Worm (Caenorhabditis elegans) whole organism, L1 larva: ENCODE results near the gene aqp-2.

ENCODE experiments used
- C04F5.9 ChIP-seq: sonication (generic microtip); optimal IDR thresholded peaks from 2 replicates; lab custom pipeline; 2016; ENCODE audit warnings: missing genetic modification characterization, missing compliant biosample characterization
- F16B12.6 ChIP-seq: fragments of 150-350 bp; optimal IDR thresholded peaks from 2 replicates; lab custom pipeline; 2014; ENCODE audit warnings: missing biosample characterization, missing genetic modification characterization
- alr-1 ChIP-seq: fragments of 200-800 bp; sonication (Bioruptor generic); optimal IDR thresholded peaks from 2 replicates; lab custom pipeline; 2018; ENCODE audit warnings: borderline replicate concordance, mild to moderate bottlenecking, missing genetic modification characterization, missing compliant biosample characterization
- aly-2 ChIP-seq: fragments of 150-350 bp; optimal IDR thresholded peaks from 2 replicates; lab custom pipeline; 2014; ENCODE audit warnings: missing biosample characterization, missing genetic modification characterization
- ceh-63 ChIP-seq: fragments of 200-800 bp; sonication (Bioruptor generic); optimal IDR thresholded peaks from 2 replicates; lab custom pipeline; 2018; ENCODE audit warnings: mild to moderate bottlenecking, missing genetic modification characterization, missing compliant biosample characterization
- ceh-82 ChIP-seq, 3 experiments: fragments of 150-350 bp in 1 of 3; sonication (generic microtip) in 2 of 3; optimal IDR thresholded peaks; 2 replicates each; lab custom pipeline; 2014 to 2017; ENCODE audit warnings: missing biosample characterization in 3 of 3, missing genetic modification characterization in 3 of 3
- ceh-88 ChIP-seq: fragments of 200-800 bp; sonication (Bioruptor generic); IDR thresholded peaks from 2 replicates; pipeline ENCODE4 v1.3.6; 2022; ENCODE audit warnings: missing genetic modification characterization, missing compliant biosample characterization
- ceh-90 ChIP-seq: sonication (generic microtip); optimal IDR thresholded peaks from 2 replicates; lab custom pipeline; 2016; ENCODE audit warnings: missing genetic modification characterization, missing compliant biosample characterization
- dpl-1 ChIP-seq, 3 experiments: fragments of 150-350 bp in 2 of 3; sonication (generic microtip) in 1 of 3; optimal IDR thresholded peaks; 2 replicates each; lab custom pipeline; 2014 to 2017; ENCODE audit warnings: missing biosample characterization in 3 of 3, missing genetic modification characterization in 3 of 3, missing genetic modification reagents in 3 of 3
- dsc-1 ChIP-seq: sonication (generic microtip); optimal IDR thresholded peaks from 2 replicates; lab custom pipeline; 2016; ENCODE audit warnings: mild to moderate bottlenecking, missing genetic modification characterization, missing compliant biosample characterization
- efl-1 ChIP-seq, 4 experiments: fragments of 150-350 bp; optimal IDR thresholded peaks in 3 of 4; peaks in 1 of 4; 1 replicate in 1 of 4; 2 replicates in 3 of 4; lab custom pipeline; 2014; ENCODE audit warnings: missing biosample characterization in 2 of 4, missing genetic modification characterization in 2 of 4, missing genetic modification reagents in 2 of 4
- efl-3 ChIP-seq: fragments of 200-800 bp; sonication (Bioruptor generic); optimal IDR thresholded peaks from 2 replicates; lab custom pipeline; 2018; ENCODE audit warnings: mild to moderate bottlenecking, missing genetic modification characterization, missing compliant biosample characterization
- egl-13 ChIP-seq: sonication (generic microtip); optimal IDR thresholded peaks from 2 replicates; lab custom pipeline; 2016; ENCODE audit warnings: missing genotype, missing genetic modification reagents, missing genetic modification characterization, missing compliant biosample characterization
- egl-27 ChIP-seq, 2 experiments: fragments of 150-350 bp in 1 of 2; sonication (generic microtip); optimal IDR thresholded peaks; 3 replicates each; lab custom pipeline; 2017 to 2018; ENCODE audit warnings: missing biosample characterization in 2 of 2, missing genetic modification characterization in 2 of 2, missing genetic modification reagents in 2 of 2
- fos-1 ChIP-seq: fragments of 150-350 bp; optimal IDR thresholded peaks from 2 replicates; lab custom pipeline; 2014; ENCODE audit warnings: missing biosample characterization, missing genetic modification characterization
- grh-1 ChIP-seq: fragments of 200-800 bp; sonication (Bioruptor generic); IDR thresholded peaks from 2 replicates; pipeline ENCODE4 v1.3.6; 2022; ENCODE audit warnings: missing genetic modification reagents, missing genetic modification characterization, missing compliant biosample characterization
- hpl-2 ChIP-seq: fragments of 150-350 bp; optimal IDR thresholded peaks from 2 replicates; lab custom pipeline; 2014; ENCODE audit warnings: missing biosample characterization, missing genetic modification reagents, missing genetic modification characterization
- irx-1 ChIP-seq: sonication (generic microtip); optimal IDR thresholded peaks from 2 replicates; lab custom pipeline; 2016; ENCODE audit warnings: missing genetic modification characterization, missing compliant biosample characterization
- isw-1 ChIP-seq: fragments of 200-800 bp; sonication (Bioruptor generic); IDR thresholded peaks from 2 replicates; pipeline ENCODE4 v1.3.6; 2022; ENCODE audit warnings: missing genetic modification characterization, missing compliant biosample characterization
- jun-1 ChIP-seq: fragments of 150-350 bp; optimal IDR thresholded peaks from 2 replicates; lab custom pipeline; 2014; ENCODE audit warnings: missing biosample characterization, missing genetic modification reagents, missing genetic modification characterization
- lin-14 ChIP-seq: fragments of 200-800 bp; sonication (Bioruptor generic); optimal IDR thresholded peaks from 2 replicates; lab custom pipeline; 2018; ENCODE audit warnings: mild to moderate bottlenecking, missing genetic modification characterization, moderate library complexity, missing compliant biosample characterization
- lin-15B ChIP-seq: fragments of 150-350 bp; sonication (generic microtip); optimal IDR thresholded peaks from 3 replicates; lab custom pipeline; 2014; ENCODE audit warnings: missing biosample characterization, missing genetic modification characterization
- lin-39 ChIP-seq: fragments of 150-350 bp; optimal IDR thresholded peaks from 2 replicates; lab custom pipeline; 2014; ENCODE audit warnings: missing biosample characterization, missing genetic modification reagents, missing genetic modification characterization
- lir-3 ChIP-seq: sonication (generic microtip); optimal IDR thresholded peaks from 2 replicates; lab custom pipeline; 2016; ENCODE audit warnings: mild to moderate bottlenecking, missing genetic modification characterization, moderate library complexity, missing compliant biosample characterization; ENCODE audit not compliant: poor library complexity
- lsy-2 ChIP-seq, 2 experiments: fragments of 150-350 bp; optimal IDR thresholded peaks; 2 replicates each; lab custom pipeline; 2014; ENCODE audit warnings: missing biosample characterization in 2 of 2, missing genetic modification characterization in 2 of 2
- mdl-1 ChIP-seq, 2 experiments: fragments of 150-350 bp; optimal IDR thresholded peaks; 2 replicates each; lab custom pipeline; 2014 to 2017; ENCODE audit warnings: missing biosample characterization in 2 of 2, missing genetic modification characterization in 2 of 2, inconsistent platforms in 1 of 2
- mef-2 ChIP-seq: fragments of 150-350 bp; optimal IDR thresholded peaks from 2 replicates; lab custom pipeline; 2014; ENCODE audit warnings: missing biosample characterization, missing genetic modification characterization
- mep-1 ChIP-seq: fragments of 150-350 bp; optimal IDR thresholded peaks from 2 replicates; lab custom pipeline; 2014; ENCODE audit warnings: missing biosample characterization, missing genetic modification characterization
- nhr-11 ChIP-seq: fragments of 150-350 bp; optimal IDR thresholded peaks from 2 replicates; lab custom pipeline; 2014; ENCODE audit warnings: missing biosample characterization, missing genetic modification characterization
- nhr-12 ChIP-seq: sonication (generic microtip); optimal IDR thresholded peaks from 2 replicates; lab custom pipeline; 2017; ENCODE audit warnings: missing biosample characterization, missing genetic modification characterization
- nhr-237 ChIP-seq: fragments of 150-350 bp; optimal IDR thresholded peaks from 2 replicates; lab custom pipeline; 2014; ENCODE audit warnings: missing biosample characterization, missing genetic modification characterization
- nhr-28 ChIP-seq: fragments of 150-350 bp; optimal IDR thresholded peaks from 2 replicates; lab custom pipeline; 2014; ENCODE audit warnings: missing biosample characterization, missing genetic modification characterization
- nhr-47 ChIP-seq: sonication (generic microtip); optimal IDR thresholded peaks from 2 replicates; lab custom pipeline; 2016; ENCODE audit warnings: mild to moderate bottlenecking, missing genetic modification characterization, moderate library complexity, missing compliant biosample characterization
- nhr-76 ChIP-seq: sonication (generic microtip); optimal IDR thresholded peaks from 2 replicates; lab custom pipeline; 2017; ENCODE audit warnings: missing biosample characterization, missing genetic modification characterization
- nhr-77 ChIP-seq: fragments of 150-350 bp; optimal IDR thresholded peaks from 2 replicates; lab custom pipeline; 2014; ENCODE audit warnings: missing biosample characterization, missing genetic modification characterization
- nhr-85 ChIP-seq: sonication (generic microtip); peaks from one replicate; lab custom pipeline; 2016; ENCODE audit warnings: missing genetic modification characterization, inconsistent platforms, missing compliant biosample characterization
- pqm-1 ChIP-seq: sonication (generic microtip); optimal IDR thresholded peaks from 3 replicates; lab custom pipeline; 2017; ENCODE audit warnings: missing biosample characterization, missing genetic modification characterization
- rnt-1 ChIP-seq: sonication (generic microtip); optimal IDR thresholded peaks from 2 replicates; lab custom pipeline; 2016; ENCODE audit warnings: mild to moderate bottlenecking, missing genetic modification characterization, moderate library complexity, missing compliant biosample characterization
- snpc-4 ChIP-seq: fragments of 150-350 bp; optimal IDR thresholded peaks from 2 replicates; lab custom pipeline; 2014; ENCODE audit warnings: missing biosample characterization, missing genetic modification characterization
- snu-23 ChIP-seq: sonication (generic microtip); optimal IDR thresholded peaks from 2 replicates; lab custom pipeline; 2016; ENCODE audit warnings: missing genetic modification characterization, missing compliant biosample characterization
- sptf-1 ChIP-seq: fragments of 150-350 bp; optimal IDR thresholded peaks from 2 replicates; lab custom pipeline; 2014; ENCODE audit warnings: missing biosample characterization, missing genetic modification characterization
- sup-37 ChIP-seq: fragments of 200-800 bp; sonication (Bioruptor generic); optimal IDR thresholded peaks from 2 replicates; lab custom pipeline; 2018; ENCODE audit warnings: mild to moderate bottlenecking, missing genetic modification characterization, missing compliant biosample characterization
- tlp-1 ChIP-seq: fragments of 150-350 bp; optimal IDR thresholded peaks from 2 replicates; lab custom pipeline; 2014; ENCODE audit warnings: missing biosample characterization, missing genetic modification characterization
- unc-130 ChIP-seq: fragments of 150-350 bp; optimal IDR thresholded peaks from 2 replicates; lab custom pipeline; 2017; ENCODE audit warnings: missing biosample characterization, missing genetic modification characterization, inconsistent platforms
- unc-30 ChIP-seq: sonication (generic microtip); optimal IDR thresholded peaks from 2 replicates; lab custom pipeline; 2017; ENCODE audit warnings: missing biosample characterization, missing genetic modification characterization
- unc-62 ChIP-seq: fragments of 150-350 bp; optimal IDR thresholded peaks from 2 replicates; lab custom pipeline; 2014; ENCODE audit warnings: missing biosample characterization, missing genetic modification reagents, missing genetic modification characterization
- unc-86 ChIP-seq: sonication (generic microtip); optimal IDR thresholded peaks from 2 replicates; lab custom pipeline; 2016; ENCODE audit warnings: missing genetic modification characterization, missing compliant biosample characterization
- vab-15 ChIP-seq: sonication (generic microtip); optimal IDR thresholded peaks from 2 replicates; lab custom pipeline; 2017; ENCODE audit warnings: missing genotype, mild to moderate bottlenecking, missing genetic modification characterization, missing compliant biosample characterization
- xbp-1 ChIP-seq: sonication (generic microtip); optimal IDR thresholded peaks from 2 replicates; lab custom pipeline; 2016; ENCODE audit warnings: missing genetic modification characterization, missing compliant biosample characterization
- zag-1 ChIP-seq: fragments of 150-350 bp; optimal IDR thresholded peaks from 2 replicates; lab custom pipeline; 2014; ENCODE audit warnings: missing biosample characterization, missing genetic modification characterization
- zip-4 ChIP-seq: fragments of 200-800 bp; sonication (Bioruptor generic); optimal IDR thresholded peaks from 2 replicates; lab custom pipeline; 2018; ENCODE audit warnings: mild to moderate bottlenecking, missing genetic modification characterization, moderate library complexity, missing compliant biosample characterization
- ztf-11 ChIP-seq, 2 experiments: sonication (generic microtip); optimal IDR thresholded peaks; 2 replicates each; lab custom pipeline; 2016 to 2017; ENCODE audit warnings: missing genetic modification characterization in 2 of 2, missing biosample characterization in 1 of 2, missing compliant biosample characterization in 1 of 2
- ztf-4 ChIP-seq: fragments of 150-350 bp; optimal IDR thresholded peaks from 2 replicates; lab custom pipeline; 2014; ENCODE audit warnings: missing biosample characterization, missing genetic modification characterization

The aqp-2 gene

DNA sequence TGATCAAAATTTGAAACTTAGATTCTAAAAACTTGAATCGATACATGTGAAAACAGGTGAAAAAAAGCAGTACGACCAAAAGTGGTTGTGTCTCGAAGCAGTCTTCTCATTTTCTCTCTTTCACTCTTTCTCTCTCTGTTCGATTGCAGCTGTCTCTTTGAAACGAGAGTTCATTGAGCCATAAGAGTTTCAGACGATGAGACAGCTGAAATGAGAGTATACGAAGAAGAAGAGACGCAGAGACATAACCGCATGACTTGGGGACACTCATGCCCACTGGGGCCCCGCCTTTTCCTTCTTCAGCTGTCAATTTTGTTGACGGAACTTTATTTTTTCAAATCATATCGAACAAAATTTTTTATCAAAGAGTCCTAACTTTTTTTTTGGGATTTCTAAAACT is 12.2 kb upstream of the aqp-2 start:
- TF ChIP-seq nhr-77 (tag; lab: Kevin White, UChicago): peak; percentile 49
- TF ChIP-seq nhr-12: no peak
- peak; percentile 44 for TF ChIP-seq hpl-2 (GFP tag; lab: Kevin White, UChicago)
- peak; percentile 30 for TF ChIP-seq nhr-237 (tag; lab: Kevin White, UChicago)
- peak; percentile 1 for TF ChIP-seq lin-15B (tag; lab: Kevin White, UChicago)
- no peak for TF ChIP-seq sptf-1
- TF ChIP-seq lsy-2 (tag; optimal IDR thresholded peaks at IDR 0.05; lab: Kevin White, UChicago): peak; percentile 87 to 89
- TF ChIP-seq ceh-82 (tag; optimal IDR thresholded peaks at IDR 0.05; lab: Kevin White, UChicago): peak; percentile 5 to 90 (median 86)
- TF ChIP-seq jun-1 (tag; lab: Kevin White, UChicago): peak; percentile 78
- peak; percentile 89 for TF ChIP-seq nhr-47 (tag; lab: Kevin White, UChicago)
- no peak for TF ChIP-seq nhr-76 (tag; lab: Kevin White, UChicago)
- peak; percentile 86 for TF ChIP-seq fos-1 (tag; lab: Kevin White, UChicago)
- TF ChIP-seq tlp-1: no peak
- no peak for TF ChIP-seq ceh-63
- TF ChIP-seq nhr-85: peak; percentile 97
- TF ChIP-seq zip-4: no peak
- TF ChIP-seq lir-3: peak; percentile 62
- peak; percentile 48 for TF ChIP-seq dsc-1 (tag; lab: Kevin White, UChicago)
- TF ChIP-seq nhr-28: no peak
- peak; percentile 66 for TF ChIP-seq mef-2 (tag; lab: Kevin White, UChicago)
- TF ChIP-seq lin-39 (tag; lab: Kevin White, UChicago): peak; percentile 60
- peak; percentile 14 to 92 for TF ChIP-seq mdl-1 (tag; optimal IDR thresholded peaks at IDR 0.05; lab: Kevin White, UChicago)
- peak; percentile 83 to 91 for TF ChIP-seq efl-1 (optimal IDR thresholded peaks at IDR 0.05; lab: Kevin White, UChicago)
- TF ChIP-seq efl-1 (GFP tag; optimal IDR thresholded peaks at IDR 0.05 in 1 of 2; lab: Kevin White, UChicago): peak; percentile 63 to 96
- TF ChIP-seq dpl-1 (GFP tag; optimal IDR thresholded peaks at IDR 0.05; lab: Kevin White, UChicago): peak; percentile 47 to 70 (median 69)
- no peak for TF ChIP-seq ztf-11 (tag; optimal IDR thresholded peaks at IDR 0.05; lab: Kevin White, UChicago)
- peak; percentile 72 for TF ChIP-seq unc-86
- TF ChIP-seq irx-1: peak; percentile 79
- peak; percentile 51 for TF ChIP-seq F16B12.6 (tag; lab: Kevin White, UChicago)
- peak; percentile 80 for TF ChIP-seq grh-1 (GFP tag; lab: Robert Waterston, UW)
- no peak for TF ChIP-seq sup-37 (GFP tag; lab: Kevin White, UChicago)
- TF ChIP-seq ceh-90: no peak
- no peak for TF ChIP-seq unc-130
- peak; percentile 66 for TF ChIP-seq isw-1 (GFP tag; lab: Robert Waterston, UW)
- TF ChIP-seq pqm-1 (tag; lab: Kevin White, UChicago): no peak
- TF ChIP-seq ceh-88: peak; percentile 16; the same call in 1 of the 2 replicates
- TF ChIP-seq aly-2 (tag; lab: Kevin White, UChicago): peak; percentile 42
- peak; percentile 86 for TF ChIP-seq nhr-11 (tag; lab: Kevin White, UChicago)
- peak; percentile 86 for TF ChIP-seq mep-1 (tag; lab: Kevin White, UChicago)
- TF ChIP-seq egl-27 (tag; optimal IDR thresholded peaks at IDR 0.05; lab: Kevin White, UChicago): peak; percentile 40 to 54
- peak; percentile 59 for TF ChIP-seq snpc-4 (tag; lab: Kevin White, UChicago)
- TF ChIP-seq rnt-1 (tag; lab: Kevin White, UChicago): peak; percentile 92
- no peak for TF ChIP-seq alr-1 (tag; lab: Kevin White, UChicago)
- no peak for TF ChIP-seq unc-30 (tag; lab: Kevin White, UChicago)
- no peak for TF ChIP-seq zag-1
- TF ChIP-seq C04F5.9 (tag; lab: Kevin White, UChicago): peak; percentile 16
- peak; percentile 80 for TF ChIP-seq xbp-1 (tag; lab: Kevin White, UChicago)
- no peak for TF ChIP-seq unc-62 (GFP tag; lab: Kevin White, UChicago)
- TF ChIP-seq efl-3 (GFP tag; lab: Kevin White, UChicago): no peak
- peak; percentile 71 for TF ChIP-seq ztf-4 (tag; lab: Kevin White, UChicago)
- TF ChIP-seq snu-23 (GFP tag; lab: Kevin White, UChicago): peak; percentile 94
- TF ChIP-seq egl-13 (tag; lab: Kevin White, UChicago): peak; percentile 55
- no peak for TF ChIP-seq vab-15 (tag; lab: Kevin White, UChicago)
- TF ChIP-seq lin-14 (GFP tag; lab: Kevin White, UChicago): peak; percentile 97
